Fruit fly (Drosophila melanogaster) whole organism, embryonic: ENCODE results near the gene CG9961.

Source experiments
- Antp ChIP-seq: fragments of 200-800 bp; sonication (Bioruptor generic); optimal IDR thresholded peaks from 3 replicates; lab custom pipeline; 2016; ENCODE audit warnings: missing biosample characterization, missing genetic modification characterization
- Atf-2 ChIP-seq: fragments of 200-800 bp; sonication (Bioruptor generic); optimal IDR thresholded peaks from 2 replicates; lab custom pipeline; 2016; ENCODE audit warnings: missing biosample characterization, missing genetic modification characterization
- B-H1 ChIP-seq: fragments of 200-800 bp; sonication (Bioruptor generic); IDR thresholded peaks from 3 replicates; pipeline ENCODE4 v1.3.6; 2022; ENCODE audit warnings: missing biosample characterization, missing genetic modification characterization
- Bdp1 ChIP-seq: fragments of 200-800 bp; sonication (Bioruptor generic); optimal IDR thresholded peaks from 3 replicates; lab custom pipeline; 2016; ENCODE audit warnings: missing biosample characterization, missing genetic modification characterization
- CG1024 ChIP-seq: fragments of 200-800 bp; sonication (Bioruptor generic); IDR thresholded peaks from 2 replicates; pipeline ENCODE4 v1.3.6; 2022; ENCODE audit warnings: missing biosample characterization, missing genetic modification characterization
- CG13296 ChIP-seq: fragments of 200-800 bp; sonication (Bioruptor generic); optimal IDR thresholded peaks from 3 replicates; lab custom pipeline; 2018; ENCODE audit warnings: missing biosample characterization, mild to moderate bottlenecking, missing genetic modification characterization
- CG15601 ChIP-seq: fragments of 200-800 bp; sonication (Bioruptor generic); optimal IDR thresholded peaks from 3 replicates; lab custom pipeline; 2019; ENCODE audit warnings: missing biosample characterization, mild to moderate bottlenecking, missing genetic modification characterization, moderate library complexity
- CG17361 ChIP-seq: fragments of 200-800 bp; sonication (Bioruptor generic); IDR thresholded peaks from 3 replicates; pipeline ENCODE4 v1.3.6; 2022; ENCODE audit warnings: missing biosample characterization, missing genetic modification characterization
- CG2712 ChIP-seq: fragments of 200-800 bp; optimal IDR thresholded peaks from 3 replicates; lab custom pipeline; 2019; ENCODE audit warnings: missing biosample characterization, mild to moderate bottlenecking, missing genetic modification characterization, moderate library complexity
- CG30020 ChIP-seq: fragments of 200-800 bp; optimal IDR thresholded peaks from 2 replicates; lab custom pipeline; 2019; ENCODE audit warnings: missing biosample characterization, mild to moderate bottlenecking, missing genetic modification characterization, moderate library complexity
- CG3065 ChIP-seq: fragments of 200-800 bp; sonication (Bioruptor generic); optimal IDR thresholded peaks from 2 replicates; lab custom pipeline; 2016; ENCODE audit warnings: missing biosample characterization, missing genetic modification characterization
- CG32767 ChIP-seq: fragments of 200-800 bp; sonication (Bioruptor generic); IDR thresholded peaks from 2 replicates; pipeline ENCODE4 v1.3.6; 2022; ENCODE audit warnings: missing biosample characterization, missing genetic modification characterization
- CG33213 ChIP-seq: fragments of 200-800 bp; sonication (Bioruptor generic); optimal IDR thresholded peaks from 3 replicates; lab custom pipeline; 2016; ENCODE audit warnings: missing biosample characterization, missing genetic modification characterization
- CG3726 ChIP-seq: fragments of 200-800 bp; sonication (Bioruptor generic); IDR thresholded peaks from 3 replicates; pipeline ENCODE4, ENCODE4 v1.3.6; 2022; ENCODE audit warnings: missing biosample characterization, missing genetic modification characterization
- CG3995 ChIP-seq: fragments of 200-800 bp; sonication (Bioruptor generic); optimal IDR thresholded peaks from 3 replicates; lab custom pipeline; 2016; ENCODE audit warnings: missing biosample characterization, missing genetic modification characterization
- CG4424 ChIP-seq: fragments of 200-800 bp; sonication (Bioruptor generic); optimal IDR thresholded peaks from 3 replicates; lab custom pipeline; 2016; ENCODE audit warnings: missing biosample characterization, missing genetic modification characterization
- CG4617 ChIP-seq: fragments of 200-800 bp; sonication (Bioruptor generic); optimal IDR thresholded peaks from 3 replicates; lab custom pipeline; 2016; ENCODE audit warnings: missing biosample characterization, missing genetic modification characterization, borderline replicate concordance
- CG7372 ChIP-seq: fragments of 200-800 bp; sonication (Bioruptor generic); IDR thresholded peaks from 2 replicates; pipeline ENCODE4 v1.3.6; 2022; ENCODE audit warnings: missing biosample characterization, missing genetic modification characterization
- CG7928 ChIP-seq: fragments of 200-800 bp; sonication (Bioruptor generic); optimal IDR thresholded peaks from 2 replicates; lab custom pipeline; 2017; ENCODE audit warnings: missing biosample characterization, mild to moderate bottlenecking, missing genetic modification characterization
- Dbx ChIP-seq: fragments of 200-800 bp; sonication (Bioruptor generic); IDR thresholded peaks from 3 replicates; pipeline ENCODE4 v1.3.6; 2022; ENCODE audit warnings: missing biosample characterization, missing genetic modification characterization
- Dek ChIP-seq: fragments of 200-800 bp; sonication (Bioruptor generic); optimal IDR thresholded peaks from 3 replicates; lab custom pipeline; 2019; ENCODE audit warnings: missing biosample characterization, mild to moderate bottlenecking, missing genetic modification characterization, moderate library complexity
- Drgx ChIP-seq: fragments of 200-800 bp; sonication (Bioruptor generic); IDR thresholded peaks from 2 replicates; pipeline ENCODE4 v1.3.6; 2022; ENCODE audit warnings: missing biosample characterization, missing genetic modification characterization
- H15 ChIP-seq: fragments of 200-800 bp; sonication (Bioruptor generic); IDR thresholded peaks from 3 replicates; pipeline ENCODE4 v1.3.6; 2022; ENCODE audit warnings: missing biosample characterization, missing genetic modification characterization
- NfI ChIP-seq: fragments of 200-800 bp; sonication (Bioruptor generic); optimal IDR thresholded peaks from 3 replicates; lab custom pipeline; 2018; ENCODE audit warnings: missing biosample characterization, mild to moderate bottlenecking, missing genetic modification characterization, moderate library complexity
- Pdp1 ChIP-seq, 2 experiments: fragments of 200-800 bp; sonication (Bioruptor generic); optimal IDR thresholded peaks; 3 replicates each; lab custom pipeline; 2016; ENCODE audit warnings: missing biosample characterization in 2 of 2, missing genetic modification characterization in 2 of 2, mild to moderate bottlenecking in 1 of 2, moderate library complexity in 1 of 2
- Scr ChIP-seq: fragments of 200-800 bp; sonication (Bioruptor generic); IDR thresholded peaks from 2 replicates; pipeline ENCODE4 v1.3.6; 2022; ENCODE audit warnings: missing biosample characterization, missing genetic modification characterization; ENCODE audit not compliant: partially characterized antibody
- Sox100B ChIP-seq: fragments of 200-800 bp; sonication (Bioruptor generic); optimal IDR thresholded peaks from 3 replicates; lab custom pipeline; 2018; ENCODE audit warnings: missing biosample characterization, mild to moderate bottlenecking, missing genetic modification characterization
- Usf ChIP-seq: fragments of 200-800 bp; sonication (Bioruptor generic); optimal IDR thresholded peaks from 2 replicates; lab custom pipeline; 2017; ENCODE audit warnings: missing genotype, missing biosample characterization, missing genetic modification characterization
- az2 ChIP-seq: fragments of 200-800 bp; sonication (Bioruptor generic); optimal IDR thresholded peaks from 3 replicates; lab custom pipeline; 2016; ENCODE audit warnings: missing biosample characterization, missing genetic modification characterization
- danr ChIP-seq: fragments of 200-800 bp; sonication (Bioruptor generic); IDR thresholded peaks from 2 replicates; pipeline ENCODE4 v1.3.6; 2022; ENCODE audit warnings: missing biosample characterization, missing genetic modification characterization
- eve ChIP-seq, 2 experiments: fragments of >200 bp; optimal IDR thresholded peaks; 2 replicates each; lab custom pipeline; 2017; ENCODE audit warnings: missing biosample characterization in 2 of 2, missing genetic modification characterization in 2 of 2
- exex ChIP-seq: fragments of 200-800 bp; sonication (Bioruptor generic); optimal IDR thresholded peaks from 4 replicates; lab custom pipeline; 2018; ENCODE audit warnings: missing biosample characterization, mild to moderate bottlenecking, missing genetic modification characterization, moderate library complexity
- fd96Cb ChIP-seq: fragments of 200-800 bp; sonication (Bioruptor generic); optimal IDR thresholded peaks from 2 replicates; lab custom pipeline; 2018; ENCODE audit warnings: missing biosample characterization, mild to moderate bottlenecking, missing genetic modification characterization, moderate library complexity
- gem ChIP-seq: fragments of 200-800 bp; sonication (Bioruptor generic); optimal IDR thresholded peaks from 2 replicates; lab custom pipeline; 2019; ENCODE audit warnings: missing biosample characterization, mild to moderate bottlenecking, missing genetic modification characterization, moderate library complexity
- gt ChIP-seq: fragments of 200-800 bp; sonication (Bioruptor generic); IDR thresholded peaks from 2 replicates; pipeline ENCODE4 v1.3.6; 2022; ENCODE audit warnings: missing biosample characterization, missing genetic modification characterization
- her ChIP-seq: fragments of 200-800 bp; sonication (Bioruptor generic); optimal IDR thresholded peaks from 2 replicates; lab custom pipeline; 2016; ENCODE audit warnings: missing biosample characterization, missing genetic modification characterization
- nom ChIP-seq: fragments of 200-800 bp; sonication (Bioruptor generic); optimal IDR thresholded peaks from 2 replicates; lab custom pipeline; 2017; ENCODE audit warnings: missing biosample characterization, missing genetic modification characterization, mild to moderate bottlenecking, moderate library complexity, missing genetic modification reagents
- onecut ChIP-seq: fragments of 200-800 bp; sonication (Bioruptor generic); IDR thresholded peaks from 2 replicates; pipeline ENCODE4 v1.3.6; 2022; ENCODE audit warnings: missing biosample characterization, missing genetic modification characterization
- pnt ChIP-seq: fragments of 200-800 bp; sonication (Bioruptor generic); optimal IDR thresholded peaks from 3 replicates; lab custom pipeline; 2016; ENCODE audit warnings: missing biosample characterization, missing genetic modification characterization
- pum ChIP-seq: fragments of 200-800 bp; sonication (Bioruptor generic); optimal IDR thresholded peaks from 2 replicates; lab custom pipeline; 2016; ENCODE audit warnings: missing biosample characterization, missing genetic modification characterization
- sens ChIP-seq: fragments of 200-800 bp; sonication (Bioruptor generic); peaks from one replicate; lab custom pipeline; 2016; ENCODE audit warnings: missing biosample characterization, missing genetic modification characterization
- shn ChIP-seq: fragments of 200-800 bp; sonication (Bioruptor generic); optimal IDR thresholded peaks from 3 replicates; lab custom pipeline; 2016; ENCODE audit warnings: missing biosample characterization, missing genetic modification characterization
- sim ChIP-seq: fragments of 200-800 bp; sonication (Bioruptor generic); IDR thresholded peaks from 2 replicates; pipeline ENCODE4 v1.3.6; 2022; ENCODE audit warnings: missing biosample characterization, missing genetic modification characterization
- tgo ChIP-seq: fragments of 200-800 bp; sonication (Bioruptor generic); IDR thresholded peaks from 3 replicates; pipeline ENCODE4 v1.3.6; 2022; ENCODE audit warnings: missing biosample characterization, missing genetic modification characterization
- tio ChIP-seq: fragments of 200-800 bp; sonication (Bioruptor generic); optimal IDR thresholded peaks from 2 replicates; lab custom pipeline; 2017; ENCODE audit warnings: missing biosample characterization, missing genetic modification characterization, inconsistent platforms
- tna ChIP-seq: fragments of 200-800 bp; sonication (Bioruptor generic); IDR thresholded peaks from 2 replicates; pipeline ENCODE4 v1.3.6; 2022; ENCODE audit warnings: missing biosample characterization, missing genetic modification characterization; ENCODE audit not compliant: partially characterized antibody
- unc-4 ChIP-seq: fragments of 200-800 bp; sonication (Bioruptor generic); IDR thresholded peaks from 2 replicates; pipeline ENCODE4 v1.3.6; 2022; ENCODE audit warnings: missing biosample characterization, missing genetic modification characterization; ENCODE audit not compliant: partially characterized antibody
- usp ChIP-seq: fragments of >200 bp; optimal IDR thresholded peaks from 2 replicates; lab custom pipeline; 2017; ENCODE audit warnings: missing biosample characterization, missing genetic modification characterization
- yki ChIP-seq: fragments of >200 bp; optimal IDR thresholded peaks from 3 replicates; lab custom pipeline; 2018
- zfh2 ChIP-seq: fragments of 200-800 bp; sonication (Bioruptor generic); optimal IDR thresholded peaks from 2 replicates; lab custom pipeline; 2016; ENCODE audit warnings: missing biosample characterization, missing genetic modification characterization

CG9961 gene

dm6 chr2L:2754437-2755322, 9.9 kb upstream of the CG9961 start (continued):
- TF ChIP-seq pum (GFP tag; lab: Kevin White, UChicago) (peak; percentile 61), Bdp1 (peak; percentile 20), Antp (peak; percentile 50), CG7372 (GFP tag; lab: Robert Waterston, UW) (no peak), CG17361 (GFP tag; lab: Robert Waterston, UW) (no peak), NfI (GFP tag; lab: Kevin White, UChicago) (peak; percentile 85), Dbx (GFP tag; lab: Robert Waterston, UW) (no peak), exex (peak; percentile 34), Sox100B (GFP tag; lab: Kevin White, UChicago) (peak; percentile 91), sens (peak; percentile 94), tgo (GFP tag; lab: Robert Waterston, UW) (no peak), fd96Cb (peak; percentile 61), gem (tag; lab: Kevin White, UChicago) (peak; percentile 88), Usf (peak; percentile 49), Scr (GFP tag; lab: Robert Waterston, UW) (no peak), yki (peak; percentile 90), sim (no peak), Drgx (GFP tag; lab: Robert Waterston, UW) (no peak), CG32767 (GFP tag; lab: Robert Waterston, UW) (no peak), CG2712 (tag; lab: Kevin White, UChicago) (peak; percentile 85), her (GFP tag; lab: Kevin White, UChicago) (peak; percentile 74), tio (GFP tag; lab: Kevin White, UChicago) (peak; percentile 59), CG3995 (GFP tag; lab: Kevin White, UChicago) (peak; percentile 42), CG15601 (tag; lab: Kevin White, UChicago) (peak; percentile 91), Atf-2 (GFP tag; lab: Kevin White, UChicago) (peak; percentile 66), CG3065 (no peak), CG30020 (tag; lab: Kevin White, UChicago) (peak; percentile 58), CG3726 (GFP tag; lab: Robert Waterston, UW) (no peak), onecut (GFP tag; lab: Robert Waterston, UW) (peak; percentile 61; the same call in 1 of the 2 replicates), gt (GFP tag; lab: Robert Waterston, UW) (no peak), nom (peak; percentile 81), B-H1 (no peak), unc-4 (no peak), CG1024 (GFP tag; lab: Robert Waterston, UW) (no peak), pnt (GFP tag; lab: Kevin White, UChicago) (peak; percentile 56), CG4424 (GFP tag; lab: Kevin White, UChicago) (peak; percentile 79), CG13296 (GFP tag; lab: Kevin White, UChicago) (peak; percentile 86), CG33213 (peak; percentile 64), Pdp1 (GFP tag; optimal IDR thresholded peaks at IDR 0.05; lab: Kevin White, UChicago) (peak; percentile 52 to 70), tna (no peak), eve (GFP tag; optimal IDR thresholded peaks at IDR 0.05; lab: Kevin White, UChicago) (no peak), H15 (no peak), danr (GFP tag; lab: Robert Waterston, UW) (no peak), zfh2 (GFP tag; lab: Kevin White, UChicago) (peak; percentile 80), shn (GFP tag; lab: Kevin White, UChicago) (peak; percentile 72), CG7928 (peak; percentile 68), Dek (tag; lab: Kevin White, UChicago) (peak; percentile 86), az2 (peak; percentile 76), CG4617 (GFP tag; lab: Kevin White, UChicago) (no peak), usp (no peak)
